Fruit fly (Drosophila melanogaster) whole organism, wandering third instar larva: ENCODE measurements around the gene Gr22c.

Source experiments
- Abd-B ChIP-seq: fragments of >200 bp; optimal IDR thresholded peaks from 2 replicates; lab custom pipeline; 2017; ENCODE audit warnings: missing biosample characterization, missing genetic modification characterization
- CG32264 ChIP-seq: fragments of 200-800 bp; sonication (Bioruptor generic); optimal IDR thresholded peaks from 2 replicates; lab custom pipeline; 2016; ENCODE audit warnings: missing biosample characterization, missing genetic modification characterization
- CG9705 ChIP-seq: fragments of 200-800 bp; sonication (Bioruptor generic); optimal IDR thresholded peaks from 2 replicates; lab custom pipeline; 2018; ENCODE audit warnings: missing biosample characterization, mild to moderate bottlenecking, missing genetic modification characterization
- CrebA ChIP-seq: fragments of 200-800 bp; sonication (Bioruptor generic); optimal IDR thresholded peaks from 2 replicates; lab custom pipeline; 2016; ENCODE audit warnings: missing biosample characterization, mild to moderate bottlenecking, missing genetic modification characterization, borderline replicate concordance
- GATAd ChIP-seq: sonication (Bioruptor generic); optimal IDR thresholded peaks from 2 replicates; lab custom pipeline; 2016; ENCODE audit warnings: missing biosample characterization, missing genetic modification characterization
- HLH106 ChIP-seq: fragments of 200-800 bp; optimal IDR thresholded peaks from 3 replicates; lab custom pipeline; 2019; ENCODE audit warnings: missing biosample characterization, mild to moderate bottlenecking, missing genetic modification characterization, moderate library complexity
- Hnf4 ChIP-seq: fragments of 200-800 bp; sonication (Bioruptor generic); optimal IDR thresholded peaks from 2 replicates; lab custom pipeline; 2016; ENCODE audit warnings: missing biosample characterization, mild to moderate bottlenecking, missing genetic modification characterization
- Hr78 ChIP-seq: fragments of >200 bp; optimal IDR thresholded peaks from 2 replicates; lab custom pipeline; 2017; ENCODE audit warnings: missing biosample characterization, missing genetic modification characterization
- Hr83 ChIP-seq: fragments of 200-300 bp; sonication (Bioruptor generic); optimal IDR thresholded peaks from 2 replicates; lab custom pipeline; 2016; ENCODE audit warnings: missing biosample characterization, mild to moderate bottlenecking, missing genetic modification characterization, moderate library complexity; ENCODE audit not compliant: poor library complexity, severe bottlenecking
- Jra ChIP-seq: sonication (Bioruptor generic); optimal IDR thresholded peaks from 2 replicates; lab custom pipeline; 2016; ENCODE audit warnings: missing biosample characterization, missing genetic modification characterization
- Mio ChIP-seq: sonication (Bioruptor generic); optimal IDR thresholded peaks from 2 replicates; lab custom pipeline; 2016; ENCODE audit warnings: missing biosample characterization, missing genetic modification characterization
- Myc ChIP-seq: fragments of >200 bp; optimal IDR thresholded peaks from 2 replicates; lab custom pipeline; 2017
- OdsH ChIP-seq: fragments of 200-800 bp; sonication (Bioruptor generic); optimal IDR thresholded peaks from 2 replicates; lab custom pipeline; 2016; ENCODE audit warnings: missing biosample characterization, mild to moderate bottlenecking, missing genetic modification characterization
- Rel ChIP-seq, 2 experiments: fragments of 200-800 bp; sonication (Bioruptor generic) in 1 of 2; optimal IDR thresholded peaks; 2 replicates in 1 of 2; 3 replicates in 1 of 2; lab custom pipeline; 2016 to 2019; ENCODE audit warnings: mild to moderate bottlenecking in 2 of 2, missing biosample characterization in 2 of 2, missing genetic modification characterization in 2 of 2, moderate library complexity in 1 of 2
- Sp1 ChIP-seq: fragments of 200-800 bp; sonication (Bioruptor generic); optimal IDR thresholded peaks from 3 replicates; lab custom pipeline; 2019; ENCODE audit warnings: missing biosample characterization, mild to moderate bottlenecking, missing genetic modification characterization, moderate library complexity
- Vsx2 ChIP-seq: fragments of 200-300, 225-300 bp; sonication (Bioruptor generic); optimal IDR thresholded peaks from 2 replicates; lab custom pipeline; 2018; ENCODE audit warnings: missing biosample characterization, missing genetic modification characterization; ENCODE audit not compliant: partially characterized antibody
- brk ChIP-seq: fragments of 200-800 bp; sonication (Bioruptor generic); optimal IDR thresholded peaks from 2 replicates; lab custom pipeline; 2016; ENCODE audit warnings: missing biosample characterization, mild to moderate bottlenecking, missing genetic modification characterization
- dl ChIP-seq, 2 experiments: fragments of 175-275, 200-275 bp in 1 of 2; fragments of 200-275 bp in 1 of 2; sonication (Bioruptor generic); optimal IDR thresholded peaks; lab custom pipeline; 2018; ENCODE audit warnings: mild to moderate bottlenecking in 2 of 2, missing biosample characterization in 2 of 2, missing genetic modification characterization in 2 of 2, moderate library complexity in 2 of 2; ENCODE audit not compliant: partially characterized antibody in 2 of 2, insufficient read depth in 1 of 2
- dmrt93B ChIP-seq: fragments of 200-800 bp; sonication (Bioruptor generic); optimal IDR thresholded peaks from 2 replicates; lab custom pipeline; 2018; ENCODE audit warnings: missing biosample characterization, mild to moderate bottlenecking, missing genetic modification characterization
- dsf ChIP-seq: sonication (Bioruptor generic); optimal IDR thresholded peaks from 2 replicates; lab custom pipeline; 2016; ENCODE audit warnings: missing biosample characterization, missing genetic modification characterization, borderline replicate concordance
- ey ChIP-seq: fragments of 200-800 bp; sonication (Bioruptor generic); optimal IDR thresholded peaks from 2 replicates; lab custom pipeline; 2016; ENCODE audit warnings: missing biosample characterization, missing genetic modification characterization
- foxo ChIP-seq, 2 experiments: fragments of 200-800 bp; sonication (Bioruptor generic); optimal IDR thresholded peaks; 2 replicates in 1 of 2; 3 replicates in 1 of 2; lab custom pipeline; 2016 to 2017; ENCODE audit warnings: missing biosample characterization in 2 of 2, missing genetic modification characterization in 2 of 2
- fru ChIP-seq: fragments of 200-800 bp; sonication (Bioruptor generic); optimal IDR thresholded peaks from 3 replicates; lab custom pipeline; 2016; ENCODE audit warnings: missing biosample characterization, mild to moderate bottlenecking, missing genetic modification characterization
- h ChIP-seq: fragments of 200-800 bp; sonication (Bioruptor generic); optimal IDR thresholded peaks from 3 replicates; lab custom pipeline; 2016; ENCODE audit warnings: missing biosample characterization, mild to moderate bottlenecking, missing genetic modification characterization
- jim ChIP-seq: fragments of 175-275, 200-325 bp; sonication (Bioruptor generic); optimal IDR thresholded peaks from 2 replicates; lab custom pipeline; 2016; ENCODE audit warnings: missing biosample characterization, mild to moderate bottlenecking, missing genetic modification characterization
- lola ChIP-seq: fragments of >200 bp; optimal IDR thresholded peaks from 2 replicates; lab custom pipeline; 2017; ENCODE audit warnings: missing biosample characterization, missing genetic modification characterization
- pan ChIP-seq: fragments of >200 bp; optimal IDR thresholded peaks from 2 replicates; lab custom pipeline; 2017
- psq ChIP-seq: fragments of 200-800 bp; sonication (Bioruptor generic); optimal IDR thresholded peaks from 3 replicates; lab custom pipeline; 2017; ENCODE audit warnings: missing biosample characterization, mild to moderate bottlenecking, missing genetic modification characterization, moderate library complexity
- rgr ChIP-seq: fragments of 200-800 bp; sonication (Bioruptor generic); optimal IDR thresholded peaks from 3 replicates; lab custom pipeline; 2016; ENCODE audit warnings: missing biosample characterization, mild to moderate bottlenecking, missing genetic modification characterization
- sage ChIP-seq: fragments of 200-800 bp; sonication (Bioruptor generic); optimal IDR thresholded peaks from 2 replicates; lab custom pipeline; 2016; ENCODE audit warnings: missing biosample characterization, mild to moderate bottlenecking, missing genetic modification characterization
- usp ChIP-seq: fragments of >200 bp; optimal IDR thresholded peaks from 2 replicates; lab custom pipeline; 2017; ENCODE audit warnings: missing biosample characterization, missing genetic modification characterization

Gr22c gene

DNA sequence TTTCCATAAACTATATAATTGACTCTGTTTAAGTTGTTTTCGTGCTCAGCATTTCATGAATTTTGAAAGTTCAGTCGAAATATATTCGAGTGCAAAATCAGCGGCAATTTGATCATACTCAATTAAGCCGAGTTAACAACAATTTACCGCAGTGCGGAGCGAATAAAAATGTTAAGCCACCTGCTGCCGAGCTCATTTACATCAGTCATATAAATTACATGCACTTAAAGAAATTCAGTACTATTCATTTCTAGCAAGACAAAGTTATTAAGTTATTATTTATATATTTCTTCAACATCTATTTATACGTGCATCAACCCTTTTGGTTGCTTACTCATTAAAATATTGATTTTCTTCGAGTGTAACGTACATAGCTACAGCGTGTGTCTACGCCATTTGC, 40.8 kb upstream of the Gr22c start, which contains the start of gene c-cup:
Gene c-cup, minus strand, starts transcription at position 101 of the 400 bp plus-strand sequence.
- TF ChIP-seq Abd-B (GFP tag; lab: Kevin White, UChicago): no peak
- no peak for TF ChIP-seq sage
- TF ChIP-seq Hnf4 (GFP tag; lab: Kevin White, UChicago): no peak
- no peak for TF ChIP-seq usp
- no peak for TF ChIP-seq fru (GFP tag; lab: Kevin White, UChicago)
- TF ChIP-seq Hr83 (GFP tag; lab: Kevin White, UChicago): no peak
- TF ChIP-seq brk (GFP tag; lab: Kevin White, UChicago): no peak
- TF ChIP-seq CG32264 (GFP tag; lab: Kevin White, UChicago): no peak
- TF ChIP-seq Vsx2 (GFP tag; lab: Kevin White, UChicago): no peak
- no peak for TF ChIP-seq lola
- no peak for TF ChIP-seq jim (GFP tag; lab: Kevin White, UChicago)
- no peak for TF ChIP-seq HLH106
- TF ChIP-seq Hr78 (GFP tag; lab: Kevin White, UChicago): no peak
- TF ChIP-seq dmrt93B (GFP tag; lab: Kevin White, UChicago): no peak
- no peak for TF ChIP-seq ey (GFP tag; lab: Kevin White, UChicago)
- no peak for TF ChIP-seq OdsH (GFP tag; lab: Kevin White, UChicago)
- no peak for TF ChIP-seq h
- no peak for TF ChIP-seq foxo (GFP tag; optimal IDR thresholded peaks at IDR 0.05; lab: Kevin White, UChicago)
- TF ChIP-seq, all 38 proteins: peak for 0

DNA sequence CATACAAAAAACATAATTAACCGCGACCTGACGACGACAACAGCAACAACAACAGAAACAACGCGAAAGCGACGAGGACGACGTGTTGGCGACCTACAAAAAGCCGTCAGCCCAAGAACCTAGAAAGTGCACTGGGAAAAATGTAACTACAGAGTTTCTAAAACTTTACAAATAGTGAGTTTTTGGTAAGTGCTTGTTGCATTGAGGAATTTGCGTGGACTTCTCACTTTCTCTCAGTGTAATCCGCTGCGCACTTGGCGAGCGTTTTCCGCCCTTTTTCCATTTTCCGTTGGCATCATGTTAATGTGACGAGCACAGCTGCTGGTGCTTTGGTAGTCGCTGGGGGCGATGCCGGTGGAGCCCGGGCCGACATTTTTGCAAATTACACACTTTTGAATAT, 36.7 kb upstream of the Gr22c start:
- TF ChIP-seq fru (GFP tag; lab: Kevin White, UChicago): no peak
- no peak for TF ChIP-seq Mio (GFP tag; lab: Kevin White, UChicago)
- no peak for TF ChIP-seq brk (GFP tag; lab: Kevin White, UChicago)
- no peak for TF ChIP-seq dsf (GFP tag; lab: Kevin White, UChicago)
- TF ChIP-seq CG32264 (GFP tag; lab: Kevin White, UChicago): no peak
- TF ChIP-seq Sp1 (GFP tag; lab: Kevin White, UChicago): no peak
- no peak for TF ChIP-seq Abd-B (GFP tag; lab: Kevin White, UChicago)
- TF ChIP-seq jim (GFP tag; lab: Kevin White, UChicago): no peak
- no peak for TF ChIP-seq usp
- TF ChIP-seq Jra: no peak
- no peak for TF ChIP-seq Vsx2 (GFP tag; lab: Kevin White, UChicago)
- no peak for TF ChIP-seq HLH106
- TF ChIP-seq dmrt93B (GFP tag; lab: Kevin White, UChicago): no peak
- TF ChIP-seq GATAd: no peak
- no peak for TF ChIP-seq CrebA (GFP tag; lab: Kevin White, UChicago)
- TF ChIP-seq Hr83 (GFP tag; lab: Kevin White, UChicago): no peak
- no peak for TF ChIP-seq Rel (GFP tag; optimal IDR thresholded peaks at IDR 0.05; lab: Kevin White, UChicago)
- TF ChIP-seq Rel (tag; optimal IDR thresholded peaks at IDR 0.05; lab: Kevin White, UChicago): no peak
- TF ChIP-seq foxo (GFP tag; optimal IDR thresholded peaks at IDR 0.05; lab: Kevin White, UChicago): no peak

DNA sequence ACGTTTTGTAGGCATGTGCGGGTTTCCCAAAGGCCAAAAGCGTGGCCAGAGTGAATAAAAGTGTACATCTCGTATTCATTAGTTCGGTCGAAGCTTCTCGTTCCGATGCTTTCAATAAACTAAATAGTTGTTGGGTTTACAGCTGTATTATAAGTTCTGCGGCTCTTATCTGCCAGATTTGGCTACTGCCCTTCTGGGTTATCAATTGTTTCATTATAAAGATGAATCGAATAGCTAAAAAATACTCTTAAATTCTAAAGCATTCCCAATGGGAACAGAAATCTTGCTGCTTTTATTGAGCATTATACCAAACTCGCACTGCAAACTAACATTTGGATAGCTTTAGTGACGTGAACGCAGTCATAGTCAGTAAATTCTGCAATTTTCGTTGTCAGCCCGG, 34.8 kb upstream of the Gr22c start, which contains the start of gene CG31664:
Gene CG31664, minus strand, starts transcription at position 101 of the 400 bp plus-strand sequence.
- no peak for TF ChIP-seq pan (lab: Kevin White, UChicago)
- TF ChIP-seq Myc (lab: Kevin White, UChicago): no peak
- no peak for TF ChIP-seq CG9705 (GFP tag; lab: Kevin White, UChicago)
- no peak for TF ChIP-seq psq (GFP tag; lab: Kevin White, UChicago)

DNA sequence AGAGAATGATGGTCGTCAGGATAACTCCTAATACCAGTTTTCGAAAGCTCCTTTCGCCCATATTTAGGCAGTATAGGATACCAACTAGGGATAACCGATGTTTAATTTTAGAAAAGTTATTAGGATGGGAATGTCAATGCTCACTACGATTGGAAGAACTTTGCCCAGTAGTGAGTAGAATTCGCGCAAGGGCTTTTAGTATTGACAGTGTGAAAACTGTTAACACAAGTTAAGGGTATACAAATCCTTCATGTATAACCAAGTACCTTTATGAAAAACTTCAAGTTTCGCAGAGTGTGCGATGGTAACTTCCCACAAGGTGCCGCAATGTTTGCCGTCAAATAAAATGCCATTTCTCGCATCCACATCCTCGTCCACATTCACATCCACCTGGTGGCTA, 31.6 kb upstream of the Gr22c start, which contains the start of gene CG31933:
Gene CG31933, minus strand, starts transcription at position 101 of the 400 bp plus-strand sequence.
- TF ChIP-seq jim (GFP tag; lab: Kevin White, UChicago): no peak
- no peak for TF ChIP-seq CrebA (GFP tag; lab: Kevin White, UChicago)
- no peak for TF ChIP-seq Hnf4 (GFP tag; lab: Kevin White, UChicago)
- no peak for TF ChIP-seq Sp1 (GFP tag; lab: Kevin White, UChicago)
- no peak for TF ChIP-seq Abd-B (GFP tag; lab: Kevin White, UChicago)
- TF ChIP-seq Hr78 (GFP tag; lab: Kevin White, UChicago): no peak
- no peak for TF ChIP-seq dl (GFP tag; optimal IDR thresholded peaks at IDR 0.05; lab: Kevin White, UChicago; ENCODE audit: insufficient read depth in 1 of 2, partially characterized antibody in 2 of 2)
- TF ChIP-seq HLH106: no peak
- no peak for TF ChIP-seq GATAd
- TF ChIP-seq rgr (GFP tag; lab: Kevin White, UChicago): no peak
- no peak for TF ChIP-seq psq (GFP tag; lab: Kevin White, UChicago)
- TF ChIP-seq, all 38 proteins: peak for 0
